Worm (Caenorhabditis elegans): ENCODE measurements around the gene flp-15.

Gene flp-15

DNA sequence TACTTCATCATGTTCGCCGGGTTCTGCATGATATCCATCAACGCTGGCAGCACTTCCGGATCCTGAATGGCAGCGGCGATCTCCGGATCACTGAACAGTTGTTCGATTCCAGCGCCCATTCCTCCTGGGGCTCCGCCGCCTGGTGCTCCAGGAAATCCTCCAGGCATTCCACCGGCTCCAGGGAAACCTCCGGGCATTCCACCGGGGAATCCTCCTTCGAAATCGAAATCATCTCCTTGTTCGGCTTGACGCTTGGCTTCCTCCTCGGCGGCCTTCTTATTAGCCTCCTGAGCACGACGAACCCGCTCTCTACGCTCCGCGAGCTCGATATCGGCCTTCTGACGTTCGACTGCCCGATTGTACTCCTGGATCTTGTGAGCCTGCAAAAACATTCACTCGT is 52.1 kb downstream of the flp-15 start:
- TF ChIP-seq nhr-237 (tag; optimal IDR thresholded peaks at IDR 0.05) (no peak), lin-13 (tag; optimal IDR thresholded peaks at IDR 0.05) (no peak), sem-2 (GFP tag; optimal IDR thresholded peaks at IDR 0.05) (no peak), elt-1 (tag; optimal IDR thresholded peaks at IDR 0.05; ENCODE audit: borderline replicate concordance, insufficient read depth) (no peak), lin-32 (GFP tag; optimal IDR thresholded peaks at IDR 0.05) (no peak), zip-8 (tag; optimal IDR thresholded peaks at IDR 0.05) (no peak), snpc-4 (tag; optimal IDR thresholded peaks at IDR 0.05) (no peak), mab-5 (tag; optimal IDR thresholded peaks at IDR 0.05) (no peak), nhr-12 (tag; optimal IDR thresholded peaks at IDR 0.05) (no peak), tbx-8 (GFP tag; optimal IDR thresholded peaks at IDR 0.05) (no peak), hlh-1 (tag; optimal IDR thresholded peaks at IDR 0.05) (no peak), cnd-1 (tag; optimal IDR thresholded peaks at IDR 0.05) (no peak), ces-1 (GFP tag; optimal IDR thresholded peaks at IDR 0.05) (no peak), unc-39 (tag; optimal IDR thresholded peaks at IDR 0.05) (no peak), pha-4 (tag; optimal IDR thresholded peaks at IDR 0.05) (no peak), lsy-2 (tag; optimal IDR thresholded peaks at IDR 0.05) (no peak), mls-2 (tag; optimal IDR thresholded peaks at IDR 0.05) (no peak), M03D4.4 (tag; optimal IDR thresholded peaks at IDR 0.05) (no peak), elt-3 (tag; optimal IDR thresholded peaks at IDR 0.05) (no peak), ceh-83 (GFP tag; optimal IDR thresholded peaks at IDR 0.05) (no peak)

DNA sequence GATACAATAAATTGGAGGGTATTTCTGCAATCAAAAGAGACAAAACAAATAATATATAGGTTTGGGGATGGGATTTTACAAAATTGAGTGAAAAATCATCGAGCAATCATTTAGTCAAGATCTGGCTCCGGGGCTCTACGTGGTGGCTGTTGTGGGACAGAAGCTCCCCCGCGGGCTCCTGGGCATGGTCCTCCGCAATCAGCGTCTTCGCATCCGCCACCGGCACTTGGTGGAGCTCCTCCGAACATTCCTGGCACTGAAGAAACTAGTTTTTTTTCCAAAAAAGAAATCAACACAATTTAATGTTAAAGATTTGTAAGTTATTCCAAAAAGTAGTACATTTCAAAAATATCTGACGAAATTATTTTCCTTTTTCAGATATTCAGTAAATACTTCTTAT is 52.9 kb downstream of the flp-15 start:
- TF ChIP-seq unc-62 (GFP tag; optimal IDR thresholded peaks at IDR 0.05) = no peak
- no peak for TF ChIP-seq cnd-1 (tag; optimal IDR thresholded peaks at IDR 0.05)
- no peak for TF ChIP-seq zip-8 (tag; optimal IDR thresholded peaks at IDR 0.05)
- no peak for TF ChIP-seq ceh-83 (GFP tag; optimal IDR thresholded peaks at IDR 0.05)
- no peak for TF ChIP-seq ceh-39 (tag; optimal IDR thresholded peaks at IDR 0.05)
- TF ChIP-seq lin-32 (GFP tag; optimal IDR thresholded peaks at IDR 0.05) = no peak
- no peak for TF ChIP-seq ces-1 (GFP tag; optimal IDR thresholded peaks at IDR 0.05)
- no peak for TF ChIP-seq nhr-28 (tag; optimal IDR thresholded peaks at IDR 0.05)
- TF ChIP-seq sem-2 (GFP tag; optimal IDR thresholded peaks at IDR 0.05) = no peak

- TF ChIP-seq bed-3 (GFP tag; optimal IDR thresholded peaks at IDR 0.05) = no peak
Measured at ce11 chrIII:13614206-13614605, 53.4 kb downstream of the flp-15 start.

Measured in whole organism, mixed stage, embryonic.